Fruit fly (Drosophila melanogaster): ENCODE results near the gene CG5225.

- no peak for TF ChIP-seq CTCF (optimal IDR thresholded peaks at IDR 0.05)
- TF ChIP-seq CG8478 (optimal IDR thresholded peaks at IDR 0.05), result no peak
Observed at dm6 chr3R:17029796-17030195, 1.3 kb downstream of the CG5225 start.

All from S2 (cell line).